Fruit fly (Drosophila melanogaster): ENCODE results near the gene bou.
A peak's percentile ranks its signal among the peaks of the same experiment; 100 is the strongest.

Gene bou

DNA sequence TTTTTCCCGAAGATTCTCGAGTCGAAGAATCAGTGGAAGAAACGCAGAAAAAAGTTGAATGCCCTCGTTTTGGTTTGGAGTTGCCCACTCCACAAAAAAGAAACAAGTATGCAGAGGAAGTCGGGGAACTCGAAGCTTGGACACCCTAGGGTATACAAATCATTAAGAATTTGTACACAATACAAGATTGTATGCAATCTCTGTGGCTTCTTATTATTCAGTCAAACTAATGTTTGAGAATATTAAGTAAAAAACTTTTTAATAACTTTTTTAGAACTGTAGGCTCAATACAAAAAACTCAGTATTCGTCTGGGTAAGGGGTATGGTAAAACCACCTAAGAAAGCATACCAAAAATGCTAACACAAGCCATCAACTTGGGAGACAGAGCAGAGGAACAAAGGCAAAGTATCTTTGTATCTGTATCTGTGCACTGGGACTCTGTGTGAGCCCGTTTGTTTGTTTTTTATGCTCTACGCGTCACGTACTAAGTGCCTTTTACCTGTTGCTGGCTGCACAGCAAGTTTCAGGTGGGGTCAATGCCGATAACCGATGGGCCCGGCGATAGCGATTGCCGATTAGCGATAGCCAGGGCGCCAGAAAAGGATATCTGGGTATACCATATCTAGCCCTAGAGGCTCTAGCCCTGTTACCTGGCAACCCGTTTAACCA lies 969 bp upstream of the bou start (continued):
- peak; percentile 44 for TF ChIP-seq jing (GFP tag; optimal IDR thresholded peaks at IDR 0.05)
- TF ChIP-seq slp2 (GFP tag; optimal IDR thresholded peaks at IDR 0.05) = peak; percentile 69
- TF ChIP-seq CG1647 (GFP tag; optimal IDR thresholded peaks at IDR 0.05) = no peak
- TF ChIP-seq Lpt (GFP tag; optimal IDR thresholded peaks at IDR 0.05) = no peak
- TF ChIP-seq CG11247 (GFP tag; IDR thresholded peaks at IDR 0.05) = 0 out of 2 replicates have a peak, but pooled peaks have one; percentile 9
- TF ChIP-seq Trl (optimal IDR thresholded peaks at IDR 0.05) = no peak
- TF ChIP-seq Trl (GFP tag; optimal IDR thresholded peaks at IDR 0.05) = peak; percentile 73
- no peak for TF ChIP-seq Tbp (GFP tag; optimal IDR thresholded peaks at IDR 0.05)
- TF ChIP-seq Dref (GFP tag; IDR thresholded peaks at IDR 0.05) = peak; percentile 59
- no peak for TF ChIP-seq br (optimal IDR thresholded peaks at IDR 0.05)
- peak; percentile 45 for TF ChIP-seq CG6683 (GFP tag; optimal IDR thresholded peaks at IDR 0.05)
- TF ChIP-seq CG6654 (GFP tag; optimal IDR thresholded peaks at IDR 0.05) = peak; percentile 55
- no peak for TF ChIP-seq fd3F (GFP tag; optimal IDR thresholded peaks at IDR 0.05)
- TF ChIP-seq CG8359 (GFP tag; optimal IDR thresholded peaks at IDR 0.05; ENCODE audit: borderline replicate concordance) = peak; percentile 41
- TF ChIP-seq NK7.1 (GFP tag; optimal IDR thresholded peaks at IDR 0.05) = peak; percentile 47
- TF ChIP-seq CG4404 (GFP tag; IDR thresholded peaks at IDR 0.05) = peak; percentile 70
- TF ChIP-seq Fer1 (GFP tag; optimal IDR thresholded peaks at IDR 0.05) = peak; percentile 9
- TF ChIP-seq HLHmδ (GFP tag; optimal IDR thresholded peaks at IDR 0.05) = peak; percentile 20
- TF ChIP-seq CG10321 (GFP tag; IDR thresholded peaks at IDR 0.05) = no peak
- peak; percentile 83 for TF ChIP-seq lilli (GFP tag; optimal IDR thresholded peaks at IDR 0.05)
- TF ChIP-seq ranshi (GFP tag; IDR thresholded peaks at IDR 0.05) = peak; percentile 69; the same call in 1 of the 2 replicates
- TF ChIP-seq bcd (GFP tag; optimal IDR thresholded peaks at IDR 0.05) = peak; percentile 75
- peak; percentile 65 for TF ChIP-seq CG11093 (GFP tag; IDR thresholded peaks at IDR 0.05)
- TF ChIP-seq CG43689 (GFP tag; IDR thresholded peaks at IDR 0.05) = 0 out of 2 replicates have a peak, but pooled peaks have one; percentile 7
- TF ChIP-seq chif (GFP tag; optimal IDR thresholded peaks at IDR 0.05) = peak; percentile 81 to 90
- peak; percentile 56 for TF ChIP-seq kay (GFP tag; optimal IDR thresholded peaks at IDR 0.05)
- TF ChIP-seq CG1602 (GFP tag; optimal IDR thresholded peaks at IDR 0.05) = peak; percentile 79
- TF ChIP-seq NfI (GFP tag; optimal IDR thresholded peaks at IDR 0.05) = peak; percentile 42
- TF ChIP-seq run (tag; optimal IDR thresholded peaks at IDR 0.05) = peak; percentile 36
- peak; percentile 85 for TF ChIP-seq otp (GFP tag; IDR thresholded peaks at IDR 0.05)
- TF ChIP-seq CG9932 (GFP tag; IDR thresholded peaks at IDR 0.05) = peak; percentile 42
- peak; percentile 79 for TF ChIP-seq CG3726 (GFP tag; IDR thresholded peaks at IDR 0.05)
- TF ChIP-seq CG2712 (tag; optimal IDR thresholded peaks at IDR 0.05) = peak; percentile 94
- no peak for TF ChIP-seq prd (optimal IDR thresholded peaks at IDR 0.05)
- peak; percentile 81 for TF ChIP-seq prd (GFP tag; IDR thresholded peaks at IDR 0.05)
- no peak for TF ChIP-seq fru (optimal IDR thresholded peaks at IDR 0.05)
- peak; percentile 53; the same call in 1 of the 2 replicates for TF ChIP-seq CG8765 (GFP tag; IDR thresholded peaks at IDR 0.05)
- TF ChIP-seq CG15073 (GFP tag; optimal IDR thresholded peaks at IDR 0.05) = peak; percentile 42
- TF ChIP-seq E2f2 (GFP tag; IDR thresholded peaks at IDR 0.05) = peak; percentile 53
- peak; percentile 56 for TF ChIP-seq eyg (GFP tag; optimal IDR thresholded peaks at IDR 0.05)
- peak; percentile 79 for TF ChIP-seq Ssrp (tag; optimal IDR thresholded peaks at IDR 0.05)
- TF ChIP-seq GATAe (GFP tag; conservative IDR thresholded peaks at IDR 0.05) = no peak
- TF ChIP-seq CG18011 (GFP tag; optimal IDR thresholded peaks at IDR 0.05) = no peak
- TF ChIP-seq ase (GFP tag; IDR thresholded peaks at IDR 0.05) = peak; percentile 46; the same call in 1 of the 3 replicates
- peak; percentile 28 for TF ChIP-seq Elba2 (GFP tag; optimal IDR thresholded peaks at IDR 0.05)
- TF ChIP-seq tll (GFP tag; optimal IDR thresholded peaks at IDR 0.05) = no peak
- no peak; the same call in 1 of the 2 replicates for TF ChIP-seq CG11085 (GFP tag; IDR thresholded peaks at IDR 0.05)
- peak; percentile 76 for TF ChIP-seq CG2120 (GFP tag; optimal IDR thresholded peaks at IDR 0.05)
- no peak for TF ChIP-seq lov (optimal IDR thresholded peaks at IDR 0.05)
- peak; percentile 79; the same call in 2 of the 3 replicates for TF ChIP-seq lov (GFP tag; IDR thresholded peaks at IDR 0.05)
- TF ChIP-seq Rfx (GFP tag; IDR thresholded peaks at IDR 0.05) = peak; percentile 28
- peak; percentile 89 for TF ChIP-seq Xrp1 (GFP tag; IDR thresholded peaks at IDR 0.05)
